Worm (Caenorhabditis elegans) whole organism, late embryonic: ENCODE results near the gene R04B5.11.

Source experiments
- K09A11.1 ChIP-seq: sonication (generic microtip); optimal IDR thresholded peaks from 2 replicates; lab custom pipeline; 2017; ENCODE audit warnings: antibody characterized with exemption, mild to moderate bottlenecking, missing genetic modification characterization, missing compliant biosample characterization; ENCODE audit not compliant: insufficient read depth
- T23F11.4 ChIP-seq: fragments of 200-800 bp; sonication (Bioruptor generic); optimal IDR thresholded peaks from 2 replicates; lab custom pipeline; 2018; ENCODE audit warnings: mild to moderate bottlenecking, missing genetic modification characterization, missing compliant biosample characterization
- ahr-1 ChIP-seq: sonication (generic microtip); optimal IDR thresholded peaks from 2 replicates; lab custom pipeline; 2016; ENCODE audit warnings: missing genetic modification characterization, missing compliant biosample characterization
- ama-1 ChIP-seq: fragments of 150-350 bp; optimal IDR thresholded peaks from 2 replicates; lab custom pipeline; 2014
- ceh-14 ChIP-seq: sonication (generic microtip); optimal IDR thresholded peaks from 2 replicates; lab custom pipeline; 2016; ENCODE audit warnings: missing genotype, missing genetic modification characterization, missing compliant biosample characterization
- ceh-18 ChIP-seq: sonication (generic microtip); optimal IDR thresholded peaks from 2 replicates; lab custom pipeline; 2016; ENCODE audit warnings: missing genetic modification characterization, missing compliant biosample characterization
- ceh-19 ChIP-seq: fragments of 200-800 bp; sonication (Bioruptor generic); optimal IDR thresholded peaks from 2 replicates; lab custom pipeline; 2018; ENCODE audit warnings: mild to moderate bottlenecking, missing genetic modification characterization, missing compliant biosample characterization
- ceh-24 ChIP-seq: sonication (generic microtip); optimal IDR thresholded peaks from 2 replicates; lab custom pipeline; 2016; ENCODE audit warnings: mild to moderate bottlenecking, missing genetic modification characterization, missing compliant biosample characterization
- ceh-30 ChIP-seq: fragments of 150-350 bp; optimal IDR thresholded peaks from 2 replicates; lab custom pipeline; 2014; ENCODE audit warnings: missing biosample characterization, missing genetic modification characterization
- ceh-31 ChIP-seq: sonication (generic microtip); optimal IDR thresholded peaks from 2 replicates; lab custom pipeline; 2016; ENCODE audit warnings: missing genetic modification characterization, missing compliant biosample characterization
- ceh-34 ChIP-seq: sonication (generic microtip); optimal IDR thresholded peaks from 2 replicates; lab custom pipeline; 2016; ENCODE audit warnings: mild to moderate bottlenecking, missing genetic modification characterization, missing compliant biosample characterization
- ceh-45 ChIP-seq: fragments of 200-800 bp; sonication (Bioruptor generic); IDR thresholded peaks from 2 replicates; pipeline ENCODE4 v1.3.6; 2022; ENCODE audit warnings: missing genetic modification reagents, missing genetic modification characterization, missing compliant biosample characterization
- ceh-48 ChIP-seq: sonication (generic microtip); optimal IDR thresholded peaks from 2 replicates; lab custom pipeline; 2016; ENCODE audit warnings: missing genetic modification characterization, inconsistent platforms, missing compliant biosample characterization
- dmd-4 ChIP-seq: sonication (generic microtip); optimal IDR thresholded peaks from 2 replicates; lab custom pipeline; 2016; ENCODE audit warnings: borderline replicate concordance, missing genetic modification characterization, missing compliant biosample characterization
- dve-1 ChIP-seq: sonication (generic microtip); optimal IDR thresholded peaks from 2 replicates; lab custom pipeline; 2017; ENCODE audit warnings: antibody characterized with exemption, mild to moderate bottlenecking, missing genetic modification characterization, missing compliant biosample characterization
- elt-2 ChIP-seq: sonication (generic microtip); optimal IDR thresholded peaks from 2 replicates; lab custom pipeline; 2016; ENCODE audit warnings: missing genetic modification reagents, missing genetic modification characterization, missing compliant biosample characterization
- eyg-1 ChIP-seq: sonication (generic microtip); optimal IDR thresholded peaks from 2 replicates; lab custom pipeline; 2016; ENCODE audit warnings: missing genotype, missing genetic modification characterization, missing compliant biosample characterization
- fax-1 ChIP-seq: sonication (generic microtip); optimal IDR thresholded peaks from 2 replicates; lab custom pipeline; 2016; ENCODE audit warnings: missing genotype, missing genetic modification characterization, missing compliant biosample characterization
- gmeb-2 ChIP-seq: sonication (generic microtip); optimal IDR thresholded peaks from 2 replicates; lab custom pipeline; 2016; ENCODE audit warnings: missing genetic modification characterization, inconsistent platforms, missing compliant biosample characterization
- hlh-13 ChIP-seq: fragments of 200-800 bp; sonication (Bioruptor generic); optimal IDR thresholded peaks from 2 replicates; lab custom pipeline; 2018; ENCODE audit warnings: mild to moderate bottlenecking, missing genetic modification characterization, missing compliant biosample characterization
- hlh-30 ChIP-seq: sonication (generic microtip); optimal IDR thresholded peaks from 2 replicates; lab custom pipeline; 2017; ENCODE audit warnings: antibody characterized with exemption, missing genetic modification characterization, missing compliant biosample characterization; ENCODE audit not compliant: insufficient read depth
- lin-11 ChIP-seq: fragments of 200-800 bp; sonication (Bioruptor generic); optimal IDR thresholded peaks from 2 replicates; lab custom pipeline; 2018; ENCODE audit warnings: mild to moderate bottlenecking, missing genetic modification characterization, missing compliant biosample characterization
- nfya-1 ChIP-seq: sonication (generic microtip); optimal IDR thresholded peaks from 2 replicates; lab custom pipeline; 2017; ENCODE audit warnings: missing genetic modification characterization, mild to moderate bottlenecking, missing compliant biosample characterization, antibody characterized with exemption, moderate library complexity
- nhr-11 ChIP-seq: fragments of 150-350 bp; optimal IDR thresholded peaks from 2 replicates; lab custom pipeline; 2014; ENCODE audit warnings: missing biosample characterization, missing genetic modification characterization
- npax-4 ChIP-seq: sonication (generic microtip); optimal IDR thresholded peaks from 2 replicates; lab custom pipeline; 2016; ENCODE audit warnings: missing genetic modification characterization, missing compliant biosample characterization
- pat-9 ChIP-seq: fragments of 200-800 bp; sonication (Bioruptor generic); optimal IDR thresholded peaks from 2 replicates; lab custom pipeline; 2018; ENCODE audit warnings: mild to moderate bottlenecking, missing genetic modification characterization, moderate library complexity, missing compliant biosample characterization
- pax-1 ChIP-seq: fragments of 150-350 bp; optimal IDR thresholded peaks from 2 replicates; lab custom pipeline; 2014; ENCODE audit warnings: missing biosample characterization, missing genetic modification characterization
- pha-2 ChIP-seq: sonication (generic microtip); optimal IDR thresholded peaks from 2 replicates; lab custom pipeline; 2017; ENCODE audit warnings: mild to moderate bottlenecking, missing genetic modification characterization, missing compliant biosample characterization
- pha-4 ChIP-seq: fragments of 150-350 bp; optimal IDR thresholded peaks from 2 replicates; lab custom pipeline; 2018; ENCODE audit warnings: missing biosample characterization, missing genetic modification reagents, missing genetic modification characterization
- pros-1 ChIP-seq: fragments of 150-350 bp; optimal IDR thresholded peaks from 2 replicates; lab custom pipeline; 2014; ENCODE audit warnings: missing biosample characterization, missing genetic modification reagents, missing genetic modification characterization
- ref-2 ChIP-seq: sonication (generic microtip); optimal IDR thresholded peaks from 2 replicates; lab custom pipeline; 2016; ENCODE audit warnings: missing genetic modification characterization, missing compliant biosample characterization
- rnt-1 ChIP-seq: sonication (generic microtip); optimal IDR thresholded peaks from 2 replicates; lab custom pipeline; 2016; ENCODE audit warnings: missing genetic modification characterization, missing compliant biosample characterization
- sdc-2 ChIP-seq: sonication (generic microtip); optimal IDR thresholded peaks from 2 replicates; lab custom pipeline; 2016; ENCODE audit warnings: missing genotype, missing genetic modification characterization, missing compliant biosample characterization
- sox-2 ChIP-seq: fragments of 200-800 bp; sonication (Bioruptor generic); IDR thresholded peaks from 2 replicates; pipeline ENCODE4 v1.3.6; 2022; ENCODE audit warnings: missing genetic modification reagents, missing genetic modification characterization, missing compliant biosample characterization
- tbx-2 ChIP-seq: sonication (generic microtip); optimal IDR thresholded peaks from 2 replicates; lab custom pipeline; 2016; ENCODE audit warnings: missing genetic modification characterization, missing compliant biosample characterization
- tbx-7 ChIP-seq: sonication (generic microtip); optimal IDR thresholded peaks from 2 replicates; lab custom pipeline; 2016; ENCODE audit warnings: missing genotype, missing genetic modification characterization, missing compliant biosample characterization
- unc-42 ChIP-seq: sonication (generic microtip); optimal IDR thresholded peaks from 2 replicates; lab custom pipeline; 2016; ENCODE audit warnings: missing genotype, missing genetic modification characterization, missing compliant biosample characterization
- unc-55 ChIP-seq: sonication (generic microtip); optimal IDR thresholded peaks from 2 replicates; lab custom pipeline; 2017; ENCODE audit warnings: missing biosample characterization, missing genetic modification reagents, missing genetic modification characterization
- unc-86 ChIP-seq: sonication (generic microtip); optimal IDR thresholded peaks from 2 replicates; lab custom pipeline; 2016; ENCODE audit warnings: missing genetic modification characterization, missing compliant biosample characterization
- ztf-16 ChIP-seq: sonication (generic microtip); optimal IDR thresholded peaks from 2 replicates; lab custom pipeline; 2017; ENCODE audit warnings: missing genetic modification characterization, missing compliant biosample characterization

R04B5.11 gene

DNA sequence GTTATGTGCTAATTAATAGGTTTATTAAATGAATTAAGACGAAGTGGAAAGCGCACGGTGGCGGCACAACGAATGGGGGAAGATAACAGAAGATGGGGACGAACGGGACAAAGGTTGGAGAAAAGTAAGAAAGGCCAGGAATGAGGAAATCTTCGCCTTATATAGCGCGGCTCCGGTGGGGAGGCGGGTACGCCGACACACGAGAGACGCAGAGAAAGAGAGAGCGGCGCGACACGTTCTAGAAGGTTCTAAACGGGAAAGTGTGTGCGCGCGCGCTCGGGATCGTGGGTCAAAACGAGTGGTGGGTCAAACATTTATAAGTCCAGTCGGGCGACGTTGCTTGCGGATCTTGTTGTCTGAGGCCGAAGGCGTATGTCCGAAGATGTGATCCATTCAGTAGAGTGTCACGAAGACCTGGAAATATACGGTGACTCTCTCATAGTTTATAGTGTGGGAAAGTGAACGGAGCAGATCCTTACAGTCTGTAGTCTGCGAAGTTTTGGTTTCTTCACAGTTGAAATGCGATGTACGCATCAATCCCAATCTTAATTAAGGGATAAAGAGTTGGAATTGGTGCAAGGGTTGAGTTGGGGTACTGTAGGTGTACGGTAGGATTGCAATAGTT, 41.7 kb downstream of the R04B5.11 start:
- TF ChIP-seq ceh-45 (GFP tag; lab: Robert Waterston, UW): 0 out of 2 replicates have a peak, but pooled peaks have one; percentile 33

DNA sequence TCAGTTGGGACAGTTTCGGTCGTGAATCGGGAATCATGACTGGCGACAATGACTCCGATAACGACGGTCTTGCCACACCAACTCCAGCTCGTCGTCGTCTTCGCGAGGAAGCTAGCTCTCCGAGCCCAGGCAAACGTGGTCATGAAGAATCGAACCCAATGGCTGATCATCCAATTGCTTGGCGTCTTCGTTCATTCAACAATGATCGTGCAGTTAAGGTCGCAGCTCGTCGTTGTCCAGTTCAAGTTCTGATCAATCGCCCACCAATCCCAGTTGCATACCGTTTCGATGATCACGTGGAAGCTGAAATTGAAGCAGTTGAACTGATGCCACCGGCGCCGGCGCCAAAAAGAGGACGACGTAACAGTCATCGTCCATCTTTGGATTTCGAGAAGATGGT, 43.9 kb downstream of the R04B5.11 start:
- no peak for TF ChIP-seq pat-9
- TF ChIP-seq, all 69 proteins: peak for 0

DNA sequence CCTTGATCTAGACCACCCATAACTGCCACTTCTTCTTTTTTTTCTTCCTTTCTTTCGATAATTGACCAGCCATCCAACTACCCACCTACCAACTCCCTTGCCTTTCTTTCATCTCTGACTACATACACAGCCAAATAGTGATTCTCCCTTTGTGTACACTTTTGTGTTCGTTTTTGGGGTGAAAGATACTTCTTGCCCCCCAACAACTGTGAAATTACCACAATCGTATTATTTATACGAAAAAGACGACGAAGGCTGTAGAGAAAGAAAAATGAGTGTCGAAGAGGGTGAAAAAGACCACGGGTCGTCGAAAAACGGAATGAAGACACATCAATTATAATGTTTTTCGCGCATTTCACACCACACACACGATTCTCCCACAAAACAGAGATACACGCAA, 44.5 kb downstream of the R04B5.11 start:
- no peak for TF ChIP-seq eyg-1 (tag; lab: Kevin White, UChicago)
- TF ChIP-seq ref-2: no peak
- TF ChIP-seq ceh-14: no peak
- no peak for TF ChIP-seq ama-1 (lab: Kevin White, UChicago)
- TF ChIP-seq lin-11 (tag; lab: Kevin White, UChicago): no peak
- TF ChIP-seq dmd-4 (tag; lab: Kevin White, UChicago): no peak
- no peak for TF ChIP-seq hlh-13
- TF ChIP-seq T23F11.4: no peak
- TF ChIP-seq ahr-1 (tag; lab: Kevin White, UChicago): no peak
- no peak for TF ChIP-seq K09A11.1 (tag; lab: Kevin White, UChicago)
- no peak for TF ChIP-seq sox-2
- no peak for TF ChIP-seq tbx-7 (tag; lab: Kevin White, UChicago)
- no peak for TF ChIP-seq nhr-11 (tag; lab: Kevin White, UChicago)
- no peak for TF ChIP-seq ceh-24 (tag; lab: Kevin White, UChicago)
- no peak for TF ChIP-seq ceh-30 (tag; lab: Kevin White, UChicago)
- no peak for TF ChIP-seq pha-4
- no peak for TF ChIP-seq elt-2 (tag; lab: Kevin White, UChicago)

DNA sequence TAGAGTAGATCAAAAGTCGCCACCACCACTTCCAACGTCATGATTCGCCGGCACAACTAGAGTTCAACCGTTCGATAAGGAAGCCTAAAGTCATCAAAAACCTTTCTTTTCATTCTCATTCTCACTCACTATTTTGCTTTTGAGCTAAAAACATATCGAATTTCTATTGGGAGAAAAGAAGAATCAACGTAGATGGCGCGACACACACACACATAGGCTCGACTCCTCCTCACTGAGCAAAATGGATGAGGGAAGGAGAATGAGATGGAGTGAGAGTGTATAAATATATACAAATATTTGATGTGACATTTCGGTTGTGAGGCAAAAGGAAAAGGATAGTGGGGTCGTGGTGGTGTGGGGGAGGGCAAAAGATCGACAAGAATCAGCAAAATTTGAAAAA, 46.3 kb downstream of the R04B5.11 start:
- TF ChIP-seq pax-1 (no peak), ceh-19 (peak; percentile 58), pat-9 (no peak), pha-2 (tag; lab: Kevin White, UChicago) (no peak), eyg-1 (tag; lab: Kevin White, UChicago) (no peak), ceh-34 (tag; lab: Kevin White, UChicago) (peak; percentile 68), gmeb-2 (tag; lab: Kevin White, UChicago) (no peak)

DNA sequence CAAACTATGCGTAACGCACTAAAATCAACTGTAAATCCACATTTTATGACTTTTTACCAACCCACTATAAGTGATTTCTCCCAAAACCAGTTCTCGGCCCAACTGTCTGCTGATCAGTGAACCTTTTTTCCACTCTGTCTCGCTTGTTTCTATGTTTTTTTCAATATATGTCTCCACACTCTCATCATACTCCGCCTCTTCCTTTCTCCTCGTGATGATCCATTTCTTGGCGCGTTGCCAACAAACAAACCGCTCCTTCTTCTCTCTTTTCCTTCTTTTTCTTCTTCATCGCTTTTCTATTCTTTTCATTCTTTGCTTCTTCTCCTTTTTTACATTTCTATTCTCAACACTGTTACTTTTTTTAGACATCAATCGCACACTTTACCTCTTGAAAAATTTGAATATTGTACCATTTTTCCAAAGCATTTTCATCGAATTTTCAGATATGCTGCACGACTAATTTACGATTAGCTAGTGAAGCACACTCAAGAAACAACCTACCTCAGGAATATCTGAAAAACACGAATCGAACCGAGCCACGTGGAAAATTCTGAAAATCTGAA, 47.7 kb downstream of the R04B5.11 start, which contains the start of gene T06E8.8:
Gene T06E8.8, plus strand, starts transcription at position 513 of the 563 bp plus-strand sequence.
- TF ChIP-seq ceh-24 (tag; lab: Kevin White, UChicago) (no peak), ceh-18 (peak; percentile 62)

DNA sequence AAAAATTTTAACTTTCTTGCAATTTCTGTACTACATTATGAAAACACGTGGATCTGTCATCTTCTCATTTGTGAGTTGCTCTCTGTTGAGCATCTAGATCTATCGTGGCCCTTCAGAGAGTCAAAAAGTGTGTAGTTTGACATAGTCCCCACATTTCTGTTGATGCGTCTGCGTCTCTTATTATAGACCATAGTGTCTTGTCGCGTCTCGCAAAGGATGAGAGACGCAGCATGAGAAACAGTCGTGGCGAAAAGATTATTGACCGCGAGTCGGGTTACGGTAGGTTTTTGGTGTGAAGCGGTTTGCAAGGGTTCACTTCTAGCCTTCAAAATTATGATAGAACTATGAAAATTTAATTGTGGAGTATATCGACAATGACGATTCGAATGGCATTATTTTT, 48.8 kb downstream of the R04B5.11 start:
- peak; percentile 84 for TF ChIP-seq nfya-1 (tag; lab: Kevin White, UChicago)
- peak; percentile 57 for TF ChIP-seq ceh-34 (tag; lab: Kevin White, UChicago)
- TF ChIP-seq dmd-4 (tag; lab: Kevin White, UChicago): no peak
- no peak for TF ChIP-seq npax-4
- TF ChIP-seq dve-1 (tag; lab: Kevin White, UChicago): peak; percentile 51
- TF ChIP-seq ceh-48 (tag; lab: Kevin White, UChicago): peak; percentile 63
- TF ChIP-seq pax-1: peak; percentile 32
- TF ChIP-seq unc-42 (tag; lab: Kevin White, UChicago): peak; percentile 25
- no peak for TF ChIP-seq ztf-16 (tag; lab: Kevin White, UChicago)
- TF ChIP-seq ceh-31: peak; percentile 72
- TF ChIP-seq ceh-18: peak; percentile 16
- no peak for TF ChIP-seq ceh-45 (GFP tag; lab: Robert Waterston, UW)
- no peak for TF ChIP-seq unc-86 (tag; lab: Kevin White, UChicago)
- peak; percentile 10 for TF ChIP-seq pros-1 (tag; lab: Kevin White, UChicago)
- TF ChIP-seq hlh-30 (tag; lab: Kevin White, UChicago): peak; percentile 50
- no peak for TF ChIP-seq ahr-1 (tag; lab: Kevin White, UChicago)
- TF ChIP-seq unc-55: peak; percentile 90
- TF ChIP-seq tbx-7 (tag; lab: Kevin White, UChicago): no peak
- peak; percentile 20 for TF ChIP-seq rnt-1 (tag; lab: Kevin White, UChicago)
- peak; percentile 48 for TF ChIP-seq tbx-2 (tag; lab: Kevin White, UChicago)
- peak; percentile 4 for TF ChIP-seq K09A11.1 (tag; lab: Kevin White, UChicago)
- no peak for TF ChIP-seq sdc-2
- no peak for TF ChIP-seq fax-1 (tag; lab: Kevin White, UChicago)
